Fruit fly (Drosophila melanogaster) whole organism, embryonic: ENCODE results near the gene ETHR.
A peak's percentile ranks its signal among the peaks of the same experiment; 100 is the strongest.

ENCODE experiments used
- Aef1 ChIP-seq: fragments of 200-800 bp; sonication (Bioruptor generic); IDR thresholded peaks from 3 replicates; pipeline ENCODE4 v1.3.6; 2022; ENCODE audit warnings: missing biosample characterization, missing genetic modification characterization
- BEAF-32 ChIP-seq: fragments of 200-800 bp; sonication (Bioruptor generic); optimal IDR thresholded peaks from 3 replicates; lab custom pipeline; 2017; ENCODE audit warnings: missing biosample characterization, missing genetic modification characterization, mild to moderate bottlenecking, moderate library complexity, missing genetic modification reagents
- Blimp-1 ChIP-seq: fragments of 200-800 bp; sonication (Bioruptor generic); optimal IDR thresholded peaks from 3 replicates; lab custom pipeline; 2018; ENCODE audit warnings: missing biosample characterization, missing genetic modification characterization, mild to moderate bottlenecking, moderate library complexity, missing genetic modification reagents
- CG1024 ChIP-seq: fragments of 200-800 bp; sonication (Bioruptor generic); IDR thresholded peaks from 2 replicates; pipeline ENCODE4 v1.3.6; 2022; ENCODE audit warnings: missing biosample characterization, missing genetic modification characterization
- CG10462 ChIP-seq: fragments of 200-800 bp; sonication (Bioruptor generic); optimal IDR thresholded peaks from 2 replicates; lab custom pipeline; 2016; ENCODE audit warnings: missing biosample characterization, missing genetic modification characterization
- CG11695 ChIP-seq: fragments of 200-800 bp; sonication (Bioruptor generic); IDR thresholded peaks from 3 replicates; pipeline ENCODE4 v1.3.6; 2022; ENCODE audit warnings: missing biosample characterization, missing genetic modification characterization
- CG11696 ChIP-seq: fragments of 200-800 bp; sonication (Bioruptor generic); IDR thresholded peaks from 2 replicates; pipeline ENCODE4 v1.3.6; 2022; ENCODE audit warnings: missing biosample characterization, missing genetic modification characterization
- CG12299 ChIP-seq: fragments of 200-800 bp; sonication (Bioruptor generic); optimal IDR thresholded peaks from 2 replicates; lab custom pipeline; 2018; ENCODE audit warnings: missing biosample characterization, mild to moderate bottlenecking, missing genetic modification characterization
- CG12769 ChIP-seq: fragments of 200-800 bp; sonication (Bioruptor generic); optimal IDR thresholded peaks from 2 replicates; lab custom pipeline; 2019; ENCODE audit warnings: missing biosample characterization, mild to moderate bottlenecking, missing genetic modification characterization, moderate library complexity
- CG14667 ChIP-seq: fragments of 200-800 bp; sonication (Bioruptor generic); IDR thresholded peaks from 2 replicates; pipeline ENCODE4 v1.3.6; 2022; ENCODE audit warnings: missing biosample characterization, missing genetic modification characterization
- CG15696 ChIP-seq: fragments of 200-800 bp; sonication (Bioruptor generic); optimal IDR thresholded peaks from 2 replicates; lab custom pipeline; 2019; ENCODE audit warnings: missing biosample characterization, mild to moderate bottlenecking, missing genetic modification characterization, moderate library complexity
- CG16813 ChIP-seq: fragments of 200-800 bp; sonication (Bioruptor generic); IDR thresholded peaks from 3 replicates; pipeline ENCODE4 v1.3.6; 2022; ENCODE audit warnings: missing biosample characterization, missing genetic modification characterization; ENCODE audit not compliant: partially characterized antibody
- CG17186 ChIP-seq: fragments of 200-800 bp; sonication (Bioruptor generic); optimal IDR thresholded peaks from 3 replicates; lab custom pipeline; 2017; ENCODE audit warnings: missing biosample characterization, missing genetic modification reagents, missing genetic modification characterization
- CG17361 ChIP-seq: fragments of 200-800 bp; sonication (Bioruptor generic); IDR thresholded peaks from 3 replicates; pipeline ENCODE4 v1.3.6; 2022; ENCODE audit warnings: missing biosample characterization, missing genetic modification characterization
- CG2199 ChIP-seq: fragments of 200-800 bp; sonication (Bioruptor generic); IDR thresholded peaks from 3 replicates; pipeline ENCODE4 v1.3.6; 2022; ENCODE audit warnings: missing biosample characterization, missing genetic modification characterization
- CG30020 ChIP-seq: fragments of 200-800 bp; optimal IDR thresholded peaks from 2 replicates; lab custom pipeline; 2019; ENCODE audit warnings: missing biosample characterization, mild to moderate bottlenecking, missing genetic modification characterization, moderate library complexity
- CG3847 ChIP-seq: fragments of 200-800 bp; sonication (Bioruptor generic); IDR thresholded peaks from 2 replicates; pipeline ENCODE4 v1.3.6; 2022; ENCODE audit warnings: missing biosample characterization, missing genetic modification characterization
- CG4404 ChIP-seq: fragments of 200-800 bp; sonication (Bioruptor generic); IDR thresholded peaks from 2 replicates; pipeline ENCODE4 v1.3.6; 2022; ENCODE audit warnings: missing biosample characterization, missing genetic modification characterization
- CG7839 ChIP-seq: fragments of 200-800 bp; sonication (Bioruptor generic); optimal IDR thresholded peaks from 3 replicates; lab custom pipeline; 2018; ENCODE audit warnings: missing biosample characterization, mild to moderate bottlenecking, missing genetic modification characterization, moderate library complexity
- CG9609 ChIP-seq: fragments of 200-800 bp; sonication (Bioruptor generic); optimal IDR thresholded peaks from 3 replicates; lab custom pipeline; 2016; ENCODE audit warnings: missing biosample characterization, missing genetic modification characterization
- Deaf1 ChIP-seq: fragments of 200-800 bp; optimal IDR thresholded peaks from 3 replicates; lab custom pipeline; 2019; ENCODE audit warnings: missing biosample characterization, mild to moderate bottlenecking, missing genetic modification characterization, moderate library complexity
- Dip3 ChIP-seq: fragments of 200-800 bp; sonication (Bioruptor generic); optimal IDR thresholded peaks from 3 replicates; lab custom pipeline; 2016; ENCODE audit warnings: missing biosample characterization, missing genetic modification characterization
- Drgx ChIP-seq: fragments of 200-800 bp; sonication (Bioruptor generic); IDR thresholded peaks from 2 replicates; pipeline ENCODE4 v1.3.6; 2022; ENCODE audit warnings: missing biosample characterization, missing genetic modification characterization
- Fer1 ChIP-seq: fragments of 200-800 bp; sonication (Bioruptor generic); optimal IDR thresholded peaks from 2 replicates; lab custom pipeline; 2017; ENCODE audit warnings: missing biosample characterization, mild to moderate bottlenecking, missing genetic modification characterization
- Hr51 ChIP-seq, 2 experiments: fragments of 200-800 bp; sonication (Bioruptor generic); optimal IDR thresholded peaks; 2 replicates in 1 of 2; 3 replicates in 1 of 2; lab custom pipeline; 2016 to 2018; ENCODE audit warnings: missing biosample characterization in 2 of 2, missing genetic modification characterization in 2 of 2, mild to moderate bottlenecking in 1 of 2, moderate library complexity in 1 of 2
- NfI ChIP-seq: fragments of 200-800 bp; sonication (Bioruptor generic); optimal IDR thresholded peaks from 3 replicates; lab custom pipeline; 2018; ENCODE audit warnings: missing biosample characterization, mild to moderate bottlenecking, missing genetic modification characterization, moderate library complexity
- Opbp ChIP-seq: fragments of 200-800 bp; sonication (Bioruptor generic); IDR thresholded peaks from 3 replicates; pipeline ENCODE4 v1.3.6; 2022; ENCODE audit warnings: missing biosample characterization, missing genetic modification characterization; ENCODE audit not compliant: partially characterized antibody
- Optix ChIP-seq: fragments of 200-800 bp; sonication (Bioruptor generic); IDR thresholded peaks from 3 replicates; pipeline ENCODE4 v1.3.6; 2022; ENCODE audit warnings: missing biosample characterization, missing genetic modification characterization
- Poxn ChIP-seq: fragments of 200-800 bp; sonication (Bioruptor generic); IDR thresholded peaks from 2 replicates; pipeline ENCODE4 v1.3.6; 2022; ENCODE audit warnings: missing biosample characterization, missing genetic modification characterization
- YL-1 ChIP-seq: fragments of 200-800 bp; sonication (Bioruptor generic); optimal IDR thresholded peaks from 3 replicates; lab custom pipeline; 2017; ENCODE audit warnings: missing biosample characterization, mild to moderate bottlenecking, missing genetic modification characterization
- ac ChIP-seq: fragments of 200-800 bp; sonication (Bioruptor generic); optimal IDR thresholded peaks from 3 replicates; lab custom pipeline; 2017; ENCODE audit warnings: missing biosample characterization, mild to moderate bottlenecking, missing genetic modification characterization
- bsh ChIP-seq, 2 experiments: fragments of 200-800 bp; sonication (Bioruptor generic); optimal IDR thresholded peaks; 2 replicates each; lab custom pipeline; 2017 to 2018; ENCODE audit warnings: mild to moderate bottlenecking in 2 of 2, missing biosample characterization in 2 of 2, missing genetic modification characterization in 2 of 2, moderate library complexity in 1 of 2
- cg ChIP-seq: fragments of 200-800 bp; sonication (Bioruptor generic); optimal IDR thresholded peaks from 3 replicates; lab custom pipeline; 2019; ENCODE audit warnings: missing biosample characterization, mild to moderate bottlenecking, missing genetic modification characterization, moderate library complexity
- ci ChIP-seq: fragments of 200-800 bp; sonication (Bioruptor generic); IDR thresholded peaks from 3 replicates; pipeline ENCODE4 v1.3.6; 2022; ENCODE audit warnings: missing biosample characterization, missing genetic modification characterization
- emc ChIP-seq: fragments of 200-800 bp; sonication (Bioruptor generic); optimal IDR thresholded peaks from 2 replicates; lab custom pipeline; 2016; ENCODE audit warnings: missing biosample characterization, missing genetic modification characterization
- gt ChIP-seq: fragments of 200-800 bp; sonication (Bioruptor generic); IDR thresholded peaks from 2 replicates; pipeline ENCODE4 v1.3.6; 2022; ENCODE audit warnings: missing biosample characterization, missing genetic modification characterization
- inv ChIP-seq: fragments of 200-800 bp; sonication (Bioruptor generic); IDR thresholded peaks from 2 replicates; pipeline ENCODE4 v1.3.6; 2022; ENCODE audit warnings: missing biosample characterization, missing genetic modification characterization; ENCODE audit not compliant: partially characterized antibody
- nau ChIP-seq: fragments of 200-800 bp; sonication (Bioruptor generic); optimal IDR thresholded peaks from 3 replicates; lab custom pipeline; 2017; ENCODE audit warnings: missing biosample characterization, mild to moderate bottlenecking, missing genetic modification characterization, missing genetic modification reagents
- nmo ChIP-seq: fragments of 200-800 bp; sonication (Bioruptor generic); optimal IDR thresholded peaks from 2 replicates; lab custom pipeline; 2018; ENCODE audit warnings: missing biosample characterization, mild to moderate bottlenecking, missing genetic modification characterization, moderate library complexity
- nom ChIP-seq: fragments of 200-800 bp; sonication (Bioruptor generic); optimal IDR thresholded peaks from 2 replicates; lab custom pipeline; 2017; ENCODE audit warnings: missing biosample characterization, missing genetic modification characterization, mild to moderate bottlenecking, moderate library complexity, missing genetic modification reagents
- otp ChIP-seq: fragments of 200-800 bp; sonication (Bioruptor generic); IDR thresholded peaks from 3 replicates; pipeline ENCODE4, ENCODE4 v1.3.6; 2022; ENCODE audit warnings: missing biosample characterization, missing genetic modification characterization
- pan ChIP-seq, 4 experiments: fragments of >200 bp in 3 of 4; fragments of 200-800 bp in 1 of 4; sonication (Bioruptor generic) in 1 of 4; optimal IDR thresholded peaks in 3 of 4; IDR thresholded peaks in 1 of 4; 2 replicates each; pipeline versions ENCODE4 v1.3.6 to Lab custom; 2017 to 2022; ENCODE audit warnings: missing biosample characterization in 2 of 4, missing genetic modification characterization in 2 of 4, mixed read lengths in 1 of 4
- pum ChIP-seq: fragments of 200-800 bp; sonication (Bioruptor generic); optimal IDR thresholded peaks from 2 replicates; lab custom pipeline; 2016; ENCODE audit warnings: missing biosample characterization, missing genetic modification characterization
- seq ChIP-seq: fragments of 200-800 bp; sonication (Bioruptor generic); IDR thresholded peaks from 2 replicates; pipeline ENCODE4 v1.3.6; 2022; ENCODE audit warnings: missing biosample characterization, missing genetic modification characterization
- shn ChIP-seq: fragments of 200-800 bp; sonication (Bioruptor generic); optimal IDR thresholded peaks from 3 replicates; lab custom pipeline; 2016; ENCODE audit warnings: missing biosample characterization, missing genetic modification characterization
- vvl ChIP-seq: fragments of 200-800 bp; sonication (Bioruptor generic); IDR thresholded peaks from 2 replicates; pipeline ENCODE4 v1.3.6; 2022; ENCODE audit warnings: missing biosample characterization, missing genetic modification characterization
- zfh1 ChIP-seq: fragments of 200-800 bp; sonication (Bioruptor generic); IDR thresholded peaks from 3 replicates; pipeline ENCODE4 v1.3.6; 2022; ENCODE audit warnings: missing biosample characterization, missing genetic modification characterization

The ETHR gene

DNA sequence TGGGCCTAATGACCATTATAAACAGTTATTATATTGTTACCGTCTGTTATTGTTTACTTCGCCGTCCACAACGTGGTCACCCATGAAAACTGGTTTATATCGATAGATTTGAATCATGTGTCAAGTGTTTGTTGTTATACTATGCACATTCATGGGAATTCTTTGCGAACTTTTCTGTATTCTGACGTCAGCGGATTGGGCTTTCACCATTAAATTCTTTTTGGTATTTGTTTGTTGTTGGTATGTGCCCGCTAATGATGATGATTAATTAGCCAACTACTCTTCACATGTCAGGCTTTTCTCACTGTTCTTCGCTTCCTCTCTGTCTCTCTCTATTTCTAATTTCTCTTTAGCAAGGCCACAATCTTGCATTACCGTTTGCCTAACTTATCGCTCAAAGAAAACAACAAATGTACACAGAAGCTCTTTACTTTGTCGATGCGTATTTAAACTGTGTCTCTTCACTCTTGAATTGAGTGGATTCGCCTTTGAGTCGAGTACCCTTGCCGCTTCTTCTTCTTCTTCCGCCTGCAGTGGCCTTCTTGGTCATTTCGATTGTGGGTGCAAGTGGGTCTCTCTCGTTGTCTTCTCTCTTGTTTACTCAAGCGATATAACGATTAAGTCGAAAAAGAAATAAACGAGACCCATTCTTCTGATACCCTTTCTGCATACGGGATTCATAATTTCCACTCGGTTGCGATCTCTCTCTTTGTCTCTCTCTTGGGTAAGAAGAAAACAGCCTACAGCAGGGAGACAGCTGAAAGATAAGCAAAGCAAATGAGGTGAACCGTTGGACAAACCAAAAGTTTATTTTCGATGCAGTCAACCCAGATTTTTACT lies 42.9 kb upstream of the ETHR start (continued):
- TF ChIP-seq ci (GFP tag; lab: Robert Waterston, UW), result peak; percentile 93
- no peak for TF ChIP-seq CG17361
- peak; percentile 39; the same call in 1 of the 2 replicates for TF ChIP-seq CG1024 (GFP tag; lab: Robert Waterston, UW)
- TF ChIP-seq CG16813, result no peak
- no peak; the same call in 1 of the 2 replicates for TF ChIP-seq seq
- TF ChIP-seq bsh (GFP tag; optimal IDR thresholded peaks at IDR 0.05; lab: Kevin White, UChicago), result peak in 1 of 2 experiments; percentile 72
- no peak for TF ChIP-seq CG17186 (GFP tag; lab: Kevin White, UChicago)
- peak; percentile 19 for TF ChIP-seq nau
- TF ChIP-seq vvl (GFP tag; lab: Robert Waterston, UW), result peak; percentile 61; the same call in 1 of the 2 replicates
- TF ChIP-seq shn (GFP tag; lab: Kevin White, UChicago), result no peak
- TF ChIP-seq pum (GFP tag; lab: Kevin White, UChicago), result no peak
- TF ChIP-seq Blimp-1 (GFP tag; lab: Kevin White, UChicago), result peak; percentile 43
- TF ChIP-seq Aef1 (GFP tag; lab: Robert Waterston, UW), result no peak
- TF ChIP-seq CG9609, result no peak
- TF ChIP-seq ac (GFP tag; lab: Kevin White, UChicago), result peak; percentile 50
- no peak for TF ChIP-seq nmo
- TF ChIP-seq CG12299 (tag; lab: Kevin White, UChicago), result peak; percentile 94
- TF ChIP-seq nom (GFP tag; lab: Kevin White, UChicago), result peak; percentile 54
- no peak for TF ChIP-seq CG14667 (GFP tag; lab: Robert Waterston, UW)
- no peak for TF ChIP-seq CG10462 (GFP tag; lab: Kevin White, UChicago)
- TF ChIP-seq otp (GFP tag; lab: Robert Waterston, UW), result peak; percentile 75; the same call in 2 of the 3 replicates
- TF ChIP-seq YL-1 (GFP tag; lab: Kevin White, UChicago), result peak; percentile 15
- TF ChIP-seq CG2199 (GFP tag; lab: Robert Waterston, UW), result no peak
- TF ChIP-seq Fer1 (GFP tag; lab: Kevin White, UChicago), result peak; percentile 69
- 0 out of 3 replicates have a peak, but pooled peaks have one; percentile 48 for TF ChIP-seq CG11695 (GFP tag; lab: Robert Waterston, UW)
- TF ChIP-seq Dip3 (GFP tag; lab: Kevin White, UChicago), result no peak
- no peak for TF ChIP-seq CG30020 (tag; lab: Kevin White, UChicago)
- TF ChIP-seq Poxn (GFP tag; lab: Robert Waterston, UW), result no peak
- TF ChIP-seq CG12769 (tag; lab: Kevin White, UChicago), result no peak
- no peak for TF ChIP-seq CG3847 (GFP tag; lab: Robert Waterston, UW)
- no peak for TF ChIP-seq emc (GFP tag; lab: Kevin White, UChicago)
- TF ChIP-seq Optix (GFP tag; lab: Robert Waterston, UW), result no peak
- TF ChIP-seq Deaf1, result no peak
- no peak for TF ChIP-seq cg (GFP tag; lab: Kevin White, UChicago)
- TF ChIP-seq pan (optimal IDR thresholded peaks at IDR 0.05; lab: Kevin White, UChicago), result no peak
- TF ChIP-seq pan (GFP tag; optimal IDR thresholded peaks at IDR 0.05 in 1 of 2, IDR thresholded peaks at IDR 0.05 in 1 of 2), result peak in 1 of 2 experiments; percentile 33
- TF ChIP-seq Opbp (GFP tag; lab: Robert Waterston, UW), result 0 out of 3 replicates have a peak, but pooled peaks have one; percentile 14
- TF ChIP-seq gt, result no peak
- TF ChIP-seq BEAF-32, result no peak
- TF ChIP-seq CG4404, result no peak
- TF ChIP-seq CG11696 (GFP tag; lab: Robert Waterston, UW), result peak; percentile 27; the same call in 1 of the 2 replicates
- TF ChIP-seq NfI, result peak; percentile 8
- no peak for TF ChIP-seq CG7839
- no peak for TF ChIP-seq Hr51 (GFP tag; optimal IDR thresholded peaks at IDR 0.05; lab: Kevin White, UChicago)
- peak; percentile 71 for TF ChIP-seq CG15696 (tag; lab: Kevin White, UChicago)
- no peak for TF ChIP-seq inv (GFP tag; lab: Robert Waterston, UW)
- 0 out of 3 replicates have a peak, but pooled peaks have one; percentile 13 for TF ChIP-seq zfh1 (GFP tag; lab: Robert Waterston, UW)
- no peak for TF ChIP-seq Drgx (GFP tag; lab: Robert Waterston, UW)
